Worm (Caenorhabditis elegans): ENCODE data around the gene tag-281.

Gene tag-281

ce11 chrII:12459422-12459821 is at the start of gene tag-281:
Gene tag-281, plus strand, starts transcription at chrII:12459761.
- no peak for TF ChIP-seq unc-120 (tag; optimal IDR thresholded peaks at IDR 0.05; ENCODE audit: poor library complexity, severe bottlenecking)
- peak; percentile 38 for TF ChIP-seq nhr-2 (tag; optimal IDR thresholded peaks at IDR 0.05)
- no peak for TF ChIP-seq blmp-1 (tag; optimal IDR thresholded peaks at IDR 0.05)
- no peak for TF ChIP-seq unc-39 (tag; optimal IDR thresholded peaks at IDR 0.05)
- no peak for TF ChIP-seq hlh-1 (tag; optimal IDR thresholded peaks at IDR 0.05)
- TF ChIP-seq nhr-76 (tag; optimal IDR thresholded peaks at IDR 0.05) = no peak
- no peak for TF ChIP-seq bed-3 (GFP tag; optimal IDR thresholded peaks at IDR 0.05)
- peak; percentile 82 for TF ChIP-seq lsy-2 (tag; optimal IDR thresholded peaks at IDR 0.05)
- TF ChIP-seq mls-2 (tag; optimal IDR thresholded peaks at IDR 0.05) = no peak
- no peak for TF ChIP-seq lin-32 (GFP tag; optimal IDR thresholded peaks at IDR 0.05)
- TF ChIP-seq mep-1 (tag; optimal IDR thresholded peaks at IDR 0.05) = peak; percentile 72
- no peak for TF ChIP-seq snpc-4 (tag; optimal IDR thresholded peaks at IDR 0.05)
- TF ChIP-seq nhr-12 (tag; optimal IDR thresholded peaks at IDR 0.05) = no peak
- peak; percentile 25 for TF ChIP-seq sptf-1 (tag; optimal IDR thresholded peaks at IDR 0.05)
- TF ChIP-seq ham-2 (GFP tag; optimal IDR thresholded peaks at IDR 0.05) = no peak
- no peak for TF ChIP-seq drap-1 (GFP tag; optimal IDR thresholded peaks at IDR 0.05)
- no peak for TF ChIP-seq elt-1 (tag; optimal IDR thresholded peaks at IDR 0.05; ENCODE audit: borderline replicate concordance, insufficient read depth)
- TF ChIP-seq elt-3 (tag; optimal IDR thresholded peaks at IDR 0.05) = no peak
- TF ChIP-seq nhr-237 (tag; optimal IDR thresholded peaks at IDR 0.05) = peak; percentile 54
- no peak for TF ChIP-seq mab-5 (tag; optimal IDR thresholded peaks at IDR 0.05)
- TF ChIP-seq ceh-39 (tag; optimal IDR thresholded peaks at IDR 0.05) = peak; percentile 37
- TF ChIP-seq ztf-11 (tag; optimal IDR thresholded peaks at IDR 0.05) = no peak
- TF ChIP-seq tbx-8 (GFP tag; optimal IDR thresholded peaks at IDR 0.05) = no peak
- no peak for TF ChIP-seq cnd-1 (tag; optimal IDR thresholded peaks at IDR 0.05)
- peak; percentile 17 for TF ChIP-seq pha-4 (tag; optimal IDR thresholded peaks at IDR 0.05)
- peak; percentile 70 for TF ChIP-seq ces-1 (GFP tag; optimal IDR thresholded peaks at IDR 0.05)
- no peak for TF ChIP-seq ceh-43 (GFP tag; optimal IDR thresholded peaks at IDR 0.05)
- TF ChIP-seq lin-13 (tag; optimal IDR thresholded peaks at IDR 0.05) = peak; percentile 9
- no peak for TF ChIP-seq nhr-28 (tag; optimal IDR thresholded peaks at IDR 0.05)

- TF ChIP-seq nhr-2 (tag; optimal IDR thresholded peaks at IDR 0.05) (no peak), mab-5 (tag; optimal IDR thresholded peaks at IDR 0.05) (no peak), hlh-1 (tag; optimal IDR thresholded peaks at IDR 0.05) (no peak), tbx-8 (GFP tag; optimal IDR thresholded peaks at IDR 0.05) (no peak), zip-8 (tag; optimal IDR thresholded peaks at IDR 0.05) (no peak), pha-4 (tag; optimal IDR thresholded peaks at IDR 0.05) (no peak), ham-2 (GFP tag; optimal IDR thresholded peaks at IDR 0.05) (no peak), sem-2 (GFP tag; optimal IDR thresholded peaks at IDR 0.05) (no peak), M03D4.4 (tag; optimal IDR thresholded peaks at IDR 0.05) (no peak), snpc-4 (tag; optimal IDR thresholded peaks at IDR 0.05) (no peak), nhr-76 (tag; optimal IDR thresholded peaks at IDR 0.05) (no peak), unc-39 (tag; optimal IDR thresholded peaks at IDR 0.05) (no peak), ceh-39 (tag; optimal IDR thresholded peaks at IDR 0.05) (no peak), nhr-28 (tag; optimal IDR thresholded peaks at IDR 0.05) (no peak)
Observed at ce11 chrII:12410107-12410506, 49.5 kb upstream of the tag-281 start, which contains the start of gene F57G9.3. Gene F57G9.3, minus strand, starts transcription at chrII:12410207.

- no peak for TF ChIP-seq nhr-237 (tag; optimal IDR thresholded peaks at IDR 0.05)
- TF ChIP-seq nhr-76 (tag; optimal IDR thresholded peaks at IDR 0.05) = no peak
- no peak for TF ChIP-seq unc-62 (GFP tag; optimal IDR thresholded peaks at IDR 0.05)
- no peak for TF ChIP-seq zip-8 (tag; optimal IDR thresholded peaks at IDR 0.05)
- no peak for TF ChIP-seq lin-32 (GFP tag; optimal IDR thresholded peaks at IDR 0.05)
Observed at ce11 chrII:12412417-12412816, 47.1 kb upstream of the tag-281 start, which contains the start of gene Y57A10C.1. Gene Y57A10C.1, minus strand, starts transcription at chrII:12412517.

- TF ChIP-seq lin-13 (tag; optimal IDR thresholded peaks at IDR 0.05) = no peak
- no peak for TF ChIP-seq M03D4.4 (tag; optimal IDR thresholded peaks at IDR 0.05)
- TF ChIP-seq drap-1 (GFP tag; optimal IDR thresholded peaks at IDR 0.05) = no peak
- no peak for TF ChIP-seq sptf-1 (tag; optimal IDR thresholded peaks at IDR 0.05)
- no peak for TF ChIP-seq ztf-11 (tag; optimal IDR thresholded peaks at IDR 0.05)
- TF ChIP-seq nhr-2 (tag; optimal IDR thresholded peaks at IDR 0.05) = no peak
- TF ChIP-seq ceh-43 (GFP tag; optimal IDR thresholded peaks at IDR 0.05) = no peak
- no peak for TF ChIP-seq bed-3 (GFP tag; optimal IDR thresholded peaks at IDR 0.05)
Observed at ce11 chrII:12414805-12415204, 44.8 kb upstream of the tag-281 start, which contains the start of gene Y57A10C.11. Gene Y57A10C.11, minus strand, starts transcription at chrII:12414905.
